Worm (Caenorhabditis elegans) whole organism, L2 larva: ENCODE measurements around the gene T05B11.4.

Experiments used
- F13H6.1 ChIP-seq: sonication (generic microtip); optimal IDR thresholded peaks from 2 replicates; lab custom pipeline; 2016; ENCODE audit warnings: missing genetic modification characterization, missing compliant biosample characterization
- R02D3.7 ChIP-seq: fragments of 150-350 bp; optimal IDR thresholded peaks from 2 replicates; lab custom pipeline; 2014; ENCODE audit warnings: missing biosample characterization, missing genetic modification characterization
- Y55F3AM.14 ChIP-seq: fragments of 200-800 bp; sonication (Bioruptor generic); optimal IDR thresholded peaks from 2 replicates; lab custom pipeline; 2018; ENCODE audit warnings: mild to moderate bottlenecking, missing genetic modification characterization, missing compliant biosample characterization
- alr-1 ChIP-seq: fragments of 150-350 bp; optimal IDR thresholded peaks from 2 replicates; lab custom pipeline; 2014; ENCODE audit warnings: missing biosample characterization, missing genetic modification characterization
- aly-2 ChIP-seq: fragments of 150-350 bp; optimal IDR thresholded peaks from 2 replicates; lab custom pipeline; 2014; ENCODE audit warnings: missing biosample characterization, missing genetic modification characterization
- ama-1 ChIP-seq: fragments of 150-350 bp; optimal IDR thresholded peaks from 2 replicates; lab custom pipeline; 2018; ENCODE audit warnings: inconsistent platforms
- blmp-1 ChIP-seq: sonication (generic microtip); optimal IDR thresholded peaks from 2 replicates; lab custom pipeline; 2017; ENCODE audit warnings: missing genetic modification characterization, mild to moderate bottlenecking, missing compliant biosample characterization, antibody characterized with exemption, moderate library complexity; ENCODE audit not compliant: insufficient read depth
- ceh-82 ChIP-seq: fragments of 150-350 bp; optimal IDR thresholded peaks from 2 replicates; lab custom pipeline; 2014; ENCODE audit warnings: missing biosample characterization, missing genetic modification characterization
- crh-2 ChIP-seq: sonication (generic microtip); optimal IDR thresholded peaks from 2 replicates; lab custom pipeline; 2017; ENCODE audit warnings: missing biosample characterization, missing genetic modification characterization
- dmd-4 ChIP-seq: sonication (generic microtip); optimal IDR thresholded peaks from 2 replicates; lab custom pipeline; 2017; ENCODE audit warnings: missing biosample characterization, missing genetic modification characterization
- egl-27 ChIP-seq: sonication (generic microtip); optimal IDR thresholded peaks from 3 replicates; lab custom pipeline; 2017; ENCODE audit warnings: missing biosample characterization, missing genetic modification reagents, missing genetic modification characterization
- elt-1 ChIP-seq: fragments of 150-350 bp; optimal IDR thresholded peaks from 2 replicates; lab custom pipeline; 2014; ENCODE audit warnings: missing biosample characterization, missing genetic modification characterization
- fos-1 ChIP-seq: fragments of 150-350 bp; optimal IDR thresholded peaks from 2 replicates; lab custom pipeline; 2014; ENCODE audit warnings: missing biosample characterization, missing genetic modification characterization
- gmeb-1 ChIP-seq: fragments of 150-350 bp; optimal IDR thresholded peaks from 2 replicates; lab custom pipeline; 2014; ENCODE audit warnings: missing biosample characterization, missing genetic modification characterization
- lin-11 ChIP-seq: fragments of 150-350 bp; sonication (generic microtip); optimal IDR thresholded peaks from 2 replicates; lab custom pipeline; 2014; ENCODE audit warnings: missing biosample characterization, missing genetic modification characterization, inconsistent platforms, mixed read lengths
- mab-5 ChIP-seq: fragments of 150-350 bp; optimal IDR thresholded peaks from 2 replicates; lab custom pipeline; 2014; ENCODE audit warnings: missing biosample characterization, missing genetic modification characterization
- mdl-1 ChIP-seq, 2 experiments: fragments of 150-350 bp in 1 of 2; sonication (generic microtip) in 1 of 2; optimal IDR thresholded peaks; 2 replicates each; lab custom pipeline; 2017; ENCODE audit warnings: missing biosample characterization in 2 of 2, missing genetic modification characterization in 2 of 2
- nhr-10 ChIP-seq: sonication (generic microtip); optimal IDR thresholded peaks from 2 replicates; lab custom pipeline; 2017; ENCODE audit warnings: missing biosample characterization, missing genetic modification characterization
- nhr-11 ChIP-seq: fragments of 150-350 bp; optimal IDR thresholded peaks from 2 replicates; lab custom pipeline; 2014; ENCODE audit warnings: missing biosample characterization, missing genetic modification characterization
- nhr-12 ChIP-seq: fragments of 150-350 bp; optimal IDR thresholded peaks from 2 replicates; lab custom pipeline; 2014; ENCODE audit warnings: missing biosample characterization, missing genetic modification characterization
- nhr-23 ChIP-seq: fragments of 150-350 bp; optimal IDR thresholded peaks from 2 replicates; lab custom pipeline; 2014; ENCODE audit warnings: missing biosample characterization, missing genetic modification reagents, missing genetic modification characterization
- nhr-237 ChIP-seq: fragments of 150-350 bp; optimal IDR thresholded peaks from 2 replicates; lab custom pipeline; 2014; ENCODE audit warnings: missing biosample characterization, missing genetic modification characterization
- nhr-25 ChIP-seq: fragments of 150-350 bp; sonication (generic microtip); optimal IDR thresholded peaks from 3 replicates; lab custom pipeline; 2014; ENCODE audit warnings: missing biosample characterization, missing genetic modification characterization
- nhr-6 ChIP-seq: fragments of 150-350 bp; optimal IDR thresholded peaks from 2 replicates; lab custom pipeline; 2014; ENCODE audit warnings: missing biosample characterization, missing genetic modification characterization
- nhr-77 ChIP-seq: fragments of 150-350 bp; optimal IDR thresholded peaks from 2 replicates; lab custom pipeline; 2014; ENCODE audit warnings: missing biosample characterization, missing genetic modification characterization
- peb-1 ChIP-seq: fragments of 150-350 bp; optimal IDR thresholded peaks from 2 replicates; lab custom pipeline; 2014; ENCODE audit warnings: missing biosample characterization, missing genetic modification characterization
- sem-4 ChIP-seq: fragments of 150-350 bp; optimal IDR thresholded peaks from 2 replicates; lab custom pipeline; 2014; ENCODE audit warnings: missing biosample characterization, missing genetic modification reagents, missing genetic modification characterization
- skn-1 ChIP-seq: sonication (generic microtip); optimal IDR thresholded peaks from 2 replicates; lab custom pipeline; 2017; ENCODE audit warnings: missing biosample characterization, missing genetic modification characterization
- sma-3 ChIP-seq: sonication (generic microtip); optimal IDR thresholded peaks from 2 replicates; lab custom pipeline; 2016; ENCODE audit warnings: missing genetic modification reagents, missing genetic modification characterization, missing compliant biosample characterization
- sma-9 ChIP-seq, 2 experiments: fragments of 150-350 bp in 1 of 2; sonication (generic microtip) in 1 of 2; optimal IDR thresholded peaks; 2 replicates each; lab custom pipeline; 2014 to 2016; ENCODE audit warnings: missing genetic modification characterization in 2 of 2, mild to moderate bottlenecking in 1 of 2, missing biosample characterization in 1 of 2, missing compliant biosample characterization in 1 of 2, missing genetic modification reagents in 1 of 2, moderate library complexity in 1 of 2
- snpc-4 ChIP-seq: fragments of 150-350 bp; optimal IDR thresholded peaks from 2 replicates; lab custom pipeline; 2014; ENCODE audit warnings: missing biosample characterization, missing genetic modification characterization
- unc-39 ChIP-seq: fragments of 150-350 bp; optimal IDR thresholded peaks from 2 replicates; lab custom pipeline; 2014; ENCODE audit warnings: missing biosample characterization, missing genetic modification characterization
- unc-55 ChIP-seq: fragments of 150-350 bp; sonication (generic microtip); optimal IDR thresholded peaks from 3 replicates; lab custom pipeline; 2014; ENCODE audit warnings: missing biosample characterization, missing genetic modification reagents, missing genetic modification characterization
- ztf-11 ChIP-seq: sonication (generic microtip); optimal IDR thresholded peaks from 2 replicates; lab custom pipeline; 2017; ENCODE audit warnings: missing biosample characterization, missing genetic modification characterization

The T05B11.4 gene

ce11 chrV:7755991-7756390 lies 1.5 kb upstream of the T05B11.4 start:
- TF ChIP-seq sma-9 (GFP tag; optimal IDR thresholded peaks at IDR 0.05; lab: Kevin White, UChicago) (peak; percentile 14), sma-9 (tag; optimal IDR thresholded peaks at IDR 0.05; lab: Kevin White, UChicago) (no peak), nhr-6 (tag; lab: Kevin White, UChicago) (no peak), elt-1 (tag; lab: Kevin White, UChicago) (no peak), peb-1 (tag; lab: Kevin White, UChicago) (no peak), ama-1 (lab: Kevin White, UChicago) (no peak), gmeb-1 (tag; lab: Kevin White, UChicago) (no peak), fos-1 (peak; percentile 5), nhr-12 (no peak)
- TF ChIP-seq, all 48 proteins: peak for 2

ce11 chrV:7749708-7750107 lies 4.7 kb downstream of the T05B11.4 start:
- TF ChIP-seq snpc-4 (tag; lab: Kevin White, UChicago) (no peak), mab-5 (tag; lab: Kevin White, UChicago) (no peak), Y55F3AM.14 (GFP tag; lab: Kevin White, UChicago) (no peak), blmp-1 (tag; lab: Kevin White, UChicago) (no peak), peb-1 (tag; lab: Kevin White, UChicago) (no peak), nhr-12 (no peak), crh-2 (tag; lab: Kevin White, UChicago) (no peak), nhr-11 (tag; lab: Kevin White, UChicago) (no peak), ama-1 (lab: Kevin White, UChicago) (no peak), alr-1 (tag; lab: Kevin White, UChicago) (no peak), R02D3.7 (no peak), nhr-6 (tag; lab: Kevin White, UChicago) (no peak), elt-1 (tag; lab: Kevin White, UChicago) (no peak), gmeb-1 (tag; lab: Kevin White, UChicago) (no peak), nhr-77 (tag; lab: Kevin White, UChicago) (no peak), aly-2 (no peak), sma-3 (GFP tag; lab: Kevin White, UChicago) (no peak)
- TF ChIP-seq, all 48 proteins: peak for 0

ce11 chrV:7747987-7748607 lies 6.4 kb downstream of the T05B11.4 start:
- no peak for TF ChIP-seq skn-1 (tag; lab: Kevin White, UChicago)
- no peak for TF ChIP-seq lin-11 (tag; lab: Kevin White, UChicago)
- TF ChIP-seq sma-9 (GFP tag; optimal IDR thresholded peaks at IDR 0.05; lab: Kevin White, UChicago), result no peak
- no peak for TF ChIP-seq sma-9 (tag; optimal IDR thresholded peaks at IDR 0.05; lab: Kevin White, UChicago)
- no peak for TF ChIP-seq mdl-1 (tag; optimal IDR thresholded peaks at IDR 0.05; lab: Kevin White, UChicago)
- TF ChIP-seq nhr-77 (tag; lab: Kevin White, UChicago), result no peak
- no peak for TF ChIP-seq mab-5 (tag; lab: Kevin White, UChicago)
- no peak for TF ChIP-seq ceh-82 (tag; lab: Kevin White, UChicago)
- no peak for TF ChIP-seq nhr-10 (tag; lab: Kevin White, UChicago)
- TF ChIP-seq egl-27 (tag; lab: Kevin White, UChicago), result no peak
- no peak for TF ChIP-seq ztf-11 (tag; lab: Kevin White, UChicago)
- no peak for TF ChIP-seq unc-55 (GFP tag; lab: Kevin White, UChicago)
- no peak for TF ChIP-seq unc-39
- no peak for TF ChIP-seq nhr-25 (tag; lab: Kevin White, UChicago)
- TF ChIP-seq nhr-237 (tag; lab: Kevin White, UChicago), result no peak
- TF ChIP-seq dmd-4 (tag; lab: Kevin White, UChicago), result no peak
- no peak for TF ChIP-seq nhr-23 (tag; lab: Kevin White, UChicago)
- TF ChIP-seq sem-4 (tag; lab: Kevin White, UChicago), result no peak
- TF ChIP-seq snpc-4 (tag; lab: Kevin White, UChicago), result no peak
- no peak for TF ChIP-seq F13H6.1 (tag; lab: Kevin White, UChicago)
- TF ChIP-seq, all 48 proteins: peak for 0

ce11 chrV:7747132-7747531 lies 7.3 kb downstream of the T05B11.4 start:
- TF ChIP-seq gmeb-1 (tag; lab: Kevin White, UChicago) (no peak), peb-1 (tag; lab: Kevin White, UChicago) (no peak)
